Worm (Caenorhabditis elegans) whole organism, L2 larva: Measurements from ENCODE around the gene col-157.

ENCODE experiments used
- alr-1 ChIP-seq: fragments of 150-350 bp; optimal IDR thresholded peaks from 2 replicates; lab custom pipeline; 2014; ENCODE audit warnings: missing biosample characterization, missing genetic modification characterization
- aly-2 ChIP-seq: fragments of 150-350 bp; optimal IDR thresholded peaks from 2 replicates; lab custom pipeline; 2014; ENCODE audit warnings: missing biosample characterization, missing genetic modification characterization
- ama-1 ChIP-seq: fragments of 150-350 bp; optimal IDR thresholded peaks from 2 replicates; lab custom pipeline; 2018; ENCODE audit warnings: inconsistent platforms
- dmd-4 ChIP-seq: sonication (generic microtip); optimal IDR thresholded peaks from 2 replicates; lab custom pipeline; 2017; ENCODE audit warnings: missing biosample characterization, missing genetic modification characterization
- elt-1 ChIP-seq: fragments of 150-350 bp; optimal IDR thresholded peaks from 2 replicates; lab custom pipeline; 2014; ENCODE audit warnings: missing biosample characterization, missing genetic modification characterization
- elt-3 ChIP-seq: sonication (generic microtip); optimal IDR thresholded peaks from 2 replicates; lab custom pipeline; 2017; ENCODE audit warnings: missing biosample characterization, missing genetic modification characterization
- nhr-11 ChIP-seq: fragments of 150-350 bp; optimal IDR thresholded peaks from 2 replicates; lab custom pipeline; 2014; ENCODE audit warnings: missing biosample characterization, missing genetic modification characterization
- nhr-237 ChIP-seq: fragments of 150-350 bp; optimal IDR thresholded peaks from 2 replicates; lab custom pipeline; 2014; ENCODE audit warnings: missing biosample characterization, missing genetic modification characterization
- nhr-6 ChIP-seq: fragments of 150-350 bp; optimal IDR thresholded peaks from 2 replicates; lab custom pipeline; 2014; ENCODE audit warnings: missing biosample characterization, missing genetic modification characterization
- ztf-11 ChIP-seq: sonication (generic microtip); optimal IDR thresholded peaks from 2 replicates; lab custom pipeline; 2017; ENCODE audit warnings: missing biosample characterization, missing genetic modification characterization
- ztf-4 ChIP-seq: fragments of 150-350 bp; optimal IDR thresholded peaks from 2 replicates; lab custom pipeline; 2014; ENCODE audit warnings: missing biosample characterization, missing genetic modification characterization

DNA sequence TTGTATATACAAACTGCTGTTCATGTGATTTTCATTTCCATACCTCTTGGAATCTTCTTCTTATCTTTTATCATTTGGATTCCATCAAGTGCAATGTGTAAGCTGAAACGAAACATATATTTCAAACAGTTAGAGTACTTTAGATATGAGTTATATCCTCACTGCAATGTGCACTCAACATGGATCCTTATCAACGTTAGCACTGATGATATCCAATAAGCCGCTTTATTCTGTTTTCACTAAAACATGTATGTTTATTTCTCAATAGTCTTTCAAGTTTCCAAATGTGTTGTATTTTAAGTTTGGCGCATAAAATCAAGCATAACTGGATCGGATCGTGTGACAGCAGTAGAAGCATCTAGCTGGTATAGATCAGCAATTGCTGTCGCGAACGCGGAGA lies 2.8 kb downstream of the col-157 start, which contains the start of gene T11F9.10:
- TF ChIP-seq ztf-11 (no peak), ama-1 (lab: Kevin White, UChicago) (no peak), dmd-4 (tag; lab: Kevin White, UChicago) (no peak), nhr-11 (no peak), aly-2 (no peak), nhr-237 (tag; lab: Kevin White, UChicago) (no peak), alr-1 (tag; lab: Kevin White, UChicago) (no peak), ztf-4 (tag; lab: Kevin White, UChicago) (no peak), elt-3 (tag; lab: Kevin White, UChicago) (no peak), elt-1 (tag; lab: Kevin White, UChicago) (no peak), nhr-6 (tag; lab: Kevin White, UChicago) (no peak)
